Worm (Caenorhabditis elegans) whole organism, early embryonic: ENCODE results near the gene gcy-25.

Experiments
- aly-1 ChIP-seq: sonication (generic microtip); optimal IDR thresholded peaks from 2 replicates; lab custom pipeline; 2016; ENCODE audit warnings: missing genetic modification characterization, missing compliant biosample characterization
- ama-1 ChIP-seq: fragments of 150-350 bp; optimal IDR thresholded peaks from 2 replicates; lab custom pipeline; 2014
- hmg-4 ChIP-seq: fragments of 200-800 bp; sonication (Bioruptor generic); optimal IDR thresholded peaks from 2 replicates; lab custom pipeline; 2018; ENCODE audit warnings: mild to moderate bottlenecking, missing genetic modification characterization, missing compliant biosample characterization
- hnd-1 ChIP-seq: sonication (generic microtip); optimal IDR thresholded peaks from 2 replicates; lab custom pipeline; 2016; ENCODE audit warnings: missing genetic modification characterization, missing compliant biosample characterization
- tbx-11 ChIP-seq: fragments of 200-800 bp; sonication (Bioruptor generic); IDR thresholded peaks from 2 replicates; pipeline ENCODE4 v1.3.6; 2022; ENCODE audit warnings: missing genetic modification characterization, missing compliant biosample characterization

DNA sequence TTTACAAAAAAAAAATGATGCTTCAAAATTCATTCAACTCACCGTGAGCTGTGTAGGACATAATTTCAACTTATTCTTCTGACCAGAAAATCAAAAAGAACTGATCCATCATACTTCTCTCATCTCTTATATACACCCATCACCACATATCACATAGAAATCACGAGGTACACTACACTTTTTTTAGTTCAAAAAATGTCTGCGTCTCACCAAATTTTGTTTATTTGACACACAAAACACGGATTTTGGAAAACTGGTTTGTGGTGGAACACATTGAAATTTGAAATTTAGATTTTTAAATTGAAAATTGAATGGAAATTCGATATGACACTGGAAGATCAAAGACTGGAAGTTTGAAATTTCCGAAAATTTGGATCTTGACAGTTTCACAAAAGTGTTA is 28.4 kb downstream of the gcy-25 start, which contains the start of gene Y105C5B.5:
- TF ChIP-seq aly-1 (tag; lab: Kevin White, UChicago) (no peak), hmg-4 (no peak), ama-1 (no peak), hnd-1 (tag; lab: Kevin White, UChicago) (no peak), tbx-11 (GFP tag; lab: Robert Waterston, UW) (no peak)
